Worm (Caenorhabditis elegans) whole organism, midembryonic: ENCODE results near the gene F59A7.14.

Experiments used
- T22C8.4 ChIP-seq: fragments of 200-800 bp; sonication (Bioruptor generic); IDR thresholded peaks from 2 replicates; pipeline ENCODE4 v1.3.6; 2022; ENCODE audit warnings: missing genetic modification characterization, missing compliant biosample characterization
- cog-1 ChIP-seq: sonication (generic microtip); optimal IDR thresholded peaks from 2 replicates; lab custom pipeline; 2016; ENCODE audit warnings: missing genetic modification characterization, missing compliant biosample characterization
- flt-1 ChIP-seq: fragments of 200-800 bp; sonication (Bioruptor generic); IDR thresholded peaks from 2 replicates; pipeline ENCODE4 v1.3.6; 2022; ENCODE audit warnings: missing genetic modification characterization, missing compliant biosample characterization
- klf-2 ChIP-seq: fragments of 200-800 bp; sonication (Bioruptor generic); conservative IDR thresholded peaks from 2 replicates; pipeline ENCODE4 v1.3.6; 2022; ENCODE audit warnings: missing genetic modification reagents, missing genetic modification characterization, missing compliant biosample characterization
- med-1 ChIP-seq: sonication (generic microtip); optimal IDR thresholded peaks from 2 replicates; lab custom pipeline; 2017; ENCODE audit warnings: missing genetic modification characterization, mild to moderate bottlenecking, missing compliant biosample characterization, antibody characterized with exemption, missing genetic modification reagents; ENCODE audit not compliant: insufficient read depth
- ref-1 ChIP-seq: fragments of 200-800 bp; sonication (Bioruptor generic); conservative IDR thresholded peaks from 2 replicates; pipeline ENCODE4 v1.3.6; 2022; ENCODE audit warnings: missing genetic modification reagents, missing genetic modification characterization, missing compliant biosample characterization
- tab-1 ChIP-seq: fragments of 200-800 bp; sonication (Bioruptor generic); IDR thresholded peaks from 2 replicates; pipeline ENCODE4 v1.3.6; 2022; ENCODE audit warnings: missing genetic modification characterization, missing compliant biosample characterization
- ztf-23 ChIP-seq: fragments of 200-800 bp; sonication (Bioruptor generic); IDR thresholded peaks from 2 replicates; pipeline ENCODE4 v1.3.6; 2022; ENCODE audit warnings: missing genetic modification reagents, missing genetic modification characterization, missing compliant biosample characterization
- ztf-29 ChIP-seq: fragments of 200-800 bp; sonication (Bioruptor generic); IDR thresholded peaks from 2 replicates; pipeline ENCODE4 v1.3.6; 2022; ENCODE audit warnings: missing genetic modification reagents, missing genetic modification characterization, missing compliant biosample characterization

Gene F59A7.14

DNA sequence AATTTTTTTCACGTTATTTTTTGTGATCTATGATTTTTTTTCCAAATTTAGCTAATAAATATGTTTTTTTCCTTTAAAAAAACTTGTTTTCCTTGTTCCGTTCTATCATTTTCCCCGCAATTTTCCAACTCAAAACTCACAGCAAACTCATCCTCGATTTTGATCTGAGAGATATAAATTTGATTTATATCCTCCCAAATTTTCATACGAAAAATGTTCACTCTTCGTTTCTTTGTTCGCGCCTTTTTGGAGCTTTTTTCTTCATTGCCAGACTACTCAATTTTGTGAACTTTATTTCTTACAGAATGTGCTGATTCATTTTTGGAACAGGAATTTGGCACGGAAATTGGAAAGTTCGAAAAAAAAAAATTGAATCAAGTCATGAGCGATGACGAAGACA, at the start of gene F59A7.14:
F59A7.14 (plus strand) TSS at position 301 of the 400 bp plus-strand sequence.
- TF ChIP-seq ztf-29 (GFP tag; lab: Robert Waterston, UW) (no peak), ztf-23 (GFP tag; lab: Robert Waterston, UW) (no peak), T22C8.4 (GFP tag; lab: Robert Waterston, UW) (no peak), med-1 (GFP tag; lab: Kevin White, UChicago) (no peak), tab-1 (GFP tag; lab: Robert Waterston, UW) (no peak), flt-1 (no peak), ref-1 (GFP tag; lab: Robert Waterston, UW) (no peak), klf-2 (GFP tag; lab: Robert Waterston, UW) (no peak), cog-1 (tag; lab: Kevin White, UChicago) (no peak)

DNA sequence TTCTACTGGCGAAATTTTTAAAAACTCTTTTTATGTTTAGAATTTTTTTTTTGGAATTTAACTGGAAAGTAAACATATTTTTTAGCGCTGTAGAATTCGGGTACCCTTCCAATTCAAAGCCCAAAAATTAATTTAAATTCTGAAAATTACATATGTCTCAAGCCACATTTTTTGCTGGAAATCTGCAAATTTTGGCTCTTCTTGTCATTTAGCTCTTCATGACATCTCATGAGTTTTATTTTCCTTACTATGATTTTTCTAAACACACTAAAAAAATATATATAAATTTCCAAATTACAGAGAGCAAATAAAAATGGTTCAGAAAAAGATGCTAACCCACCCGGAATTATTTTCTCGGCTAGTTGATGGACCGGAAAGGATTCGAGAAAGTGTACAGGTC, 49.6 kb upstream of the F59A7.14 start, which contains the start of gene acs-3:
acs-3 (plus strand) TSS at position 301 of the 400 bp plus-strand sequence.
- TF ChIP-seq flt-1 (no peak), klf-2 (GFP tag; lab: Robert Waterston, UW) (no peak), ztf-23 (GFP tag; lab: Robert Waterston, UW) (no peak), ref-1 (GFP tag; lab: Robert Waterston, UW) (no peak), med-1 (GFP tag; lab: Kevin White, UChicago) (no peak), T22C8.4 (GFP tag; lab: Robert Waterston, UW) (no peak), ztf-29 (GFP tag; lab: Robert Waterston, UW) (no peak), tab-1 (GFP tag; lab: Robert Waterston, UW) (no peak), cog-1 (tag; lab: Kevin White, UChicago) (no peak)

DNA sequence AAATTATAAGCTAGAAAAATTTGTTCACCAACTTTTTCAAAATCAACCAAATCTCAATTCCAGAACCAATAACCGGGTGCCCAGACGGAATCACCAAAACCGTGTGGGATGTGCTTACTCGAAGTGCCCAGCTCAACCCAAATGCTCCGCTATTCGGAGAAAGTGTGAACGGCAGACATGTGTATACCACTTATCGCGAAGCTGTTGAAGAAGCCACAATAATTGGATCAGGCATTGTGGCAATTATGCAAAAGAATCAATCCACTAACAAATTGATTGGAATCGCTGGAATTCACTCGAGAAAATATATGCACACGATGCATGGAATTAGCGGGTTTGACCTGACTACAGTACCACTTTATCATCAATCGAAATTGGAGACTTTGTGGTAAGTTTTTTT, 49.1 kb upstream of the F59A7.14 start:
- no peak for TF ChIP-seq med-1 (GFP tag; lab: Kevin White, UChicago)
- no peak for TF ChIP-seq cog-1 (tag; lab: Kevin White, UChicago)
- TF ChIP-seq klf-2 (GFP tag; lab: Robert Waterston, UW): no peak
- no peak for TF ChIP-seq tab-1 (GFP tag; lab: Robert Waterston, UW)
- no peak for TF ChIP-seq ztf-23 (GFP tag; lab: Robert Waterston, UW)
- no peak for TF ChIP-seq ztf-29 (GFP tag; lab: Robert Waterston, UW)
- TF ChIP-seq T22C8.4 (GFP tag; lab: Robert Waterston, UW): no peak
- TF ChIP-seq flt-1: no peak
- TF ChIP-seq ref-1 (GFP tag; lab: Robert Waterston, UW): no peak

DNA sequence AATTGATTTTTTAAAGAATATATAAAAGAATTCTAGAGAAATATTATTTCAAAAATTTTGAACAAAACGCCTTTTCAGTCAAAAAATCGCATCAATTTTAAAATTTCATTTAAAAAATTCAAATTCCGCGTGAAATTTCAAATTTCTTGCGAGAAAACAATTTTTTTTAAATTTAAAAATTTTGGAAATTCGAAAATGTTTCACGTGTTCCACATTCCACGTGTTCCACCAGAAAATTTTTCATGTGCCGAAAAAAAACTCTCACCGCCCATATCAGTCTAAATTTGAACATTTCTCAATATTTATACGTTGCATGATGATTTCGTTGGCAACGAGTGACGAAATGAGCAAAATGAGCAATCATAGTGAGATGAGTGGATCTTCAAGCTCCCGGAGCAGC, 43.7 kb upstream of the F59A7.14 start, which contains the start of gene fbxa-201:
fbxa-201 (plus strand) TSS at position 301 of the 400 bp plus-strand sequence.
- no peak for TF ChIP-seq cog-1 (tag; lab: Kevin White, UChicago)
- no peak for TF ChIP-seq flt-1
- no peak for TF ChIP-seq ref-1 (GFP tag; lab: Robert Waterston, UW)
- TF ChIP-seq T22C8.4 (GFP tag; lab: Robert Waterston, UW): no peak
- TF ChIP-seq med-1 (GFP tag; lab: Kevin White, UChicago): no peak
- TF ChIP-seq ztf-29 (GFP tag; lab: Robert Waterston, UW): no peak
- no peak for TF ChIP-seq klf-2 (GFP tag; lab: Robert Waterston, UW)
- no peak for TF ChIP-seq ztf-23 (GFP tag; lab: Robert Waterston, UW)
- TF ChIP-seq tab-1 (GFP tag; lab: Robert Waterston, UW): no peak

DNA sequence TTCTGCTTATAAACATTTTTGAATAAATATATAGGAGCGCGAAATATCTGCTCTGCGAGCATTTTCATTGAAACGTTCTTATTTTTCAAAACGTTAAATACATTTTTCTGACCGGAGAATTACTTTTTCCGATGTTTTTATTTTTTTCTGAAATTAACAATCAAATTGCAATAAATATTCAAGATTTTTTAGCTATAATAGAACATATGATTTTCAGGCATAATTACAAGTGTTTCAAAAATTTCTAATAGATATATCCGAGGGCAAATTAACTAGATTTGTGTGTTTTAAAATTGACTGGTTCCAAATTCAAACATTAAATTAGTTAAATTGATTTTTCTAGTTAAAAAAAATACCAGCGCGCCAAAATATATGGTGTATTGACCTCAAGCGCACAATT, 39.8 kb upstream of the F59A7.14 start, which contains the start of gene T08B1.4:
T08B1.4 (plus strand) TSS at position 301 of the 400 bp plus-strand sequence.
- TF ChIP-seq T22C8.4 (GFP tag; lab: Robert Waterston, UW) (no peak), ref-1 (GFP tag; lab: Robert Waterston, UW) (no peak), med-1 (GFP tag; lab: Kevin White, UChicago) (no peak), ztf-23 (GFP tag; lab: Robert Waterston, UW) (no peak)

DNA sequence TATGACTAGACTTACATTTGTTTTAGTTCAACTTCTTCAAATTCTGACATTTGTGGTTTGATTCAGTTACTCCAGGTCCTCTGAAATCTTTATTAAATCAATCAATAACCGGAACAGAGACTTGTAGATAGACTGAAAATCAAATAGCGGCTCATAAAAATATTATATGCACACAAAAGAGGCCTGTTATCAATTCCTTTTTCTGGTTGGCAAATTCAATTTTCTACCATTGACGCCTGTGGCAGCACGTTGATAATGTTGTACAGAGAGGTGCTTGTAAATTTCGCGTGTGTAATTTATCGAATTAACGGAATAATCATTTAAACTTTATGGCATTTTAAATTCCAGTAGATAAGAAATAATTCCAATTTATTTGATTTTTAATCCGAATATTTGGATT, 31.8 kb upstream of the F59A7.14 start, which contains the start of gene T08B1.1:
T08B1.1 (minus strand) TSS at position 92 of the 400 bp plus-strand sequence.
- TF ChIP-seq cog-1 (tag; lab: Kevin White, UChicago): no peak
- TF ChIP-seq flt-1: no peak
- no peak for TF ChIP-seq med-1 (GFP tag; lab: Kevin White, UChicago)
- no peak for TF ChIP-seq klf-2 (GFP tag; lab: Robert Waterston, UW)
- no peak for TF ChIP-seq tab-1 (GFP tag; lab: Robert Waterston, UW)
- no peak for TF ChIP-seq T22C8.4 (GFP tag; lab: Robert Waterston, UW)
- no peak for TF ChIP-seq ztf-29 (GFP tag; lab: Robert Waterston, UW)
- no peak for TF ChIP-seq ref-1 (GFP tag; lab: Robert Waterston, UW)
- TF ChIP-seq ztf-23 (GFP tag; lab: Robert Waterston, UW): no peak

DNA sequence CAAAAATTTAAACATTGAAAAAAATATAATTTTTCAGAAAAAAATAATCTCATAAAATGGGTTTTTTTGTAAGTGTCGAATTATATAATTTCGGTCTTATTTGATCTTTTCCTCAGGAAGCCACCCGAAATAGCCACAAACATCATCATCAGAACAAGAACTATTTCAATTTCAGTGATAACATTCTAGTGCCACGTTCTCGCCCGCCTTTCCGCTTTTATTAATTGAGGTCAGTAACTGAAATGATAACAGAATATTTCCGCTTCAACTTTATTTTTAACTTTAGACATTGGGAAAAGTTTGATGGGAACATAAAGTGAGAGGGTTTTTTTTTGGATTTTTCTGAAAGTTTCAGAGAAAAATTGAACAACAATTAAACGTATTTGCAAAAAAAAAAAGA, 29.6 kb upstream of the F59A7.14 start:
- TF ChIP-seq flt-1 (no peak), ztf-23 (GFP tag; lab: Robert Waterston, UW) (no peak), ztf-29 (GFP tag; lab: Robert Waterston, UW) (no peak), tab-1 (GFP tag; lab: Robert Waterston, UW) (no peak), ref-1 (GFP tag; lab: Robert Waterston, UW) (no peak), T22C8.4 (GFP tag; lab: Robert Waterston, UW) (no peak), klf-2 (GFP tag; lab: Robert Waterston, UW) (no peak), cog-1 (tag; lab: Kevin White, UChicago) (no peak), med-1 (GFP tag; lab: Kevin White, UChicago) (no peak)

DNA sequence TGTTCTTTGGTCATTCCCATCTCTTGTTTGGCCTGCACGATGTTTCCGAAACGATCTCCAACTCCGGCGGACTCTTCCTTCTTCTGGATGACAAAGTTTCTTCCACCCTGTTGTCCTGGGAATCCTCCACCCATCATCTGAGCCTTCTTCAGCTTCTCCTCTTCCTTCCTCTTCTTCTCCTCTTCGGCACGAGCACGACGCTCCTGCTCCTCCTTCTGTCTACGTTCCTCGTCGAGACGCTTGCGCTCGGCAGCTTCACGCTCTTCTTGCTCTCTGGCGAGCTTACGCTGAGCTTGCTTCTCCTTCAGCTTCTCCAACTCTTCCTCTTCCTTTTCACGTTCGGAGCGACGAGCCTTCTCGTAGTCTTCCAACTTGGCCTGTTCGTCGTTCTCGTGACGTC, 27.4 kb upstream of the F59A7.14 start:
- TF ChIP-seq ztf-23 (GFP tag; lab: Robert Waterston, UW) (no peak), med-1 (GFP tag; lab: Kevin White, UChicago) (no peak), ztf-29 (GFP tag; lab: Robert Waterston, UW) (no peak), T22C8.4 (GFP tag; lab: Robert Waterston, UW) (no peak), ref-1 (GFP tag; lab: Robert Waterston, UW) (no peak), cog-1 (tag; lab: Kevin White, UChicago) (no peak), flt-1 (no peak), tab-1 (GFP tag; lab: Robert Waterston, UW) (no peak), klf-2 (GFP tag; lab: Robert Waterston, UW) (no peak)

DNA sequence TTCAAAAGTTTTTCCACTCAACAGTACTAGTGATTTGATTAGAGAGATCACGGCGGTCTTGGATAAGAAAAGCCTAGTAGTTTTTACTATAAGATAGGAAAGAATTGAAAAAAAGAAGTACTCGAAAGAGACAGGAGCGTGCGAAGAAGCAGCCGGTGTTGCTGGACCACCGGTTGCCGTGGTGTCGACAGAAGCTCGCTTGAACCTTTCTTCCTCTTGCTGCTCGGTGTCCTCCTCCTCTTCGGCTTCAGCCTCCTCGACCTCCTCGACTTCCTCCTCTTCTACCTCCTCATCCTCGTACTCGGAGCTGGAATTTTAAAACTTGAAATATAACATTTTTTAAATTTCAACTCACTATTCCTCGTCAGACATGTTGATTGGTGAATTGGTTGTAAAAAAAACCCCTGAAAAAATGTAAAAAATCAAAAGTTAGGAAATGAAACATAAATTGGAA, 26.2 kb upstream of the F59A7.14 start, which contains the start of gene tnt-4:
tnt-4 (minus strand) TSS at position 404 of the 454 bp plus-strand sequence.
- TF ChIP-seq ztf-23 (GFP tag; lab: Robert Waterston, UW) (no peak), ztf-29 (GFP tag; lab: Robert Waterston, UW) (no peak), med-1 (GFP tag; lab: Kevin White, UChicago) (no peak)
